Fruit fly (Drosophila melanogaster): ENCODE measurements around the gene CG17855.

DNA sequence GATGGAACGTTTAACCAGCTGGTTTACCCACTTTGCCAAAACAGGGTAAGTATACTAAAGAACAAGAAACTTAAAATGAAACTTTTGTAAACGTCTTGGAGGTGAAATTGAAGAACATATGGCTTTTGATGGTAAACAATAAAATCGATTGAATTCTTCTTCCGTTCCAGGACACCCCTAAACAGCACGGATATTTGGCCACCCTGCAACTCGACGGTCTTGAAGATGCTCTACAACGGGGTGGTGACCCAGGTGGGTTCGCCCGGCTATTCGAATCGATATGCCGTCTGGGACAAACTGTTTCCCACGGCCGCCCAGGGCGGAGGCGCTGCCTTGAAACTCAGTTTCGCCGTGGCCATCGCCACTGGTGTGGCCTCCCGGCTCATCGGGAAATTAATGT lies 50.8 kb downstream of the CG17855 start:
- TF ChIP-seq Sin3A (optimal IDR thresholded peaks at IDR 0.05) (no peak), Myc (optimal IDR thresholded peaks at IDR 0.05) (no peak)
